Worm (Caenorhabditis elegans) whole organism, dauer: ENCODE data around the gene C08E8.4.

Experiments
- unc-62 ChIP-seq: sonication (generic microtip); optimal IDR thresholded peaks from 2 replicates; lab custom pipeline; 2017; ENCODE audit warnings: missing biosample characterization, missing genetic modification reagents, missing genetic modification characterization

Gene C08E8.4

DNA sequence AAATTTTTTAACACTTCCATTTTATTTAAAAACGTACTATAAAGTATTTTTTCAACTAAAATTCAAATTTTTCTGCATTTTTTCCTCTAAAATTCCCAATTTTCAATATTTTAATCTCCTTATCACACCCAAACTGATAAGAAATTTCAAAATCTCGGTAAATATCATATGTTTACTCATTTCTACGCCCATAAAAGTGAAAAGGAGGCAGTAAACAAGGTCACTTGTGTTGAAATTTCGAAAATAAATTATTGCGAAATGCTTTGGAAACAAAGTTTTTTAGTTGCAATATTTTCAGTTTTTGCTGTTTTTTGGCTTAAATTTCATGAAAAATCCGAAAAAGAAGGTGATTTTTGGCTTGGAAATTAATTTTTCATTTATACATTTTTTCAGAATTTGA, at the start of gene C08E8.4:
TSS of gene C08E8.4 (plus strand) at position 268 of the 400 bp plus-strand sequence.
- no peak for TF ChIP-seq unc-62

DNA sequence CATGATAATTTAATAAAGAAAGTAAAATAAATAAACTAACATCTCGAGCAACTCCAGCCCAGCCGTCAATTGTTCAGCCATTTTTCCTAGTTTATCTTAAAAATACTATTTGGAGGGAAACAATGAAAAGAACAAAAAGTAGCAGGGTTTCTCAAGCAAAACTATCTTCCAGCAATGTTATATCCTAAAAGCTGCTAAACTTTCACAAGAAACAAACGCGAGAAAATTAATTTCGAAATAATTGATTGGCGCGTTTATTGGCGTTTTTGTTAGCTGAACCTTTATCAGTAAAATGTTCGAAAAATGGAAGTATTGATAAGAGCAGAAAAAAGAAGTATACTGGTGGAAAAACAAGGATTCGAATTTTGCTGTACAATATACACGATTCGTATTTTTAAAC, 48.4 kb upstream of the C08E8.4 start, which contains the start of gene B0462.5:
TSS of gene B0462.5 (minus strand) at position 101 of the 400 bp plus-strand sequence.
- no peak for TF ChIP-seq unc-62

DNA sequence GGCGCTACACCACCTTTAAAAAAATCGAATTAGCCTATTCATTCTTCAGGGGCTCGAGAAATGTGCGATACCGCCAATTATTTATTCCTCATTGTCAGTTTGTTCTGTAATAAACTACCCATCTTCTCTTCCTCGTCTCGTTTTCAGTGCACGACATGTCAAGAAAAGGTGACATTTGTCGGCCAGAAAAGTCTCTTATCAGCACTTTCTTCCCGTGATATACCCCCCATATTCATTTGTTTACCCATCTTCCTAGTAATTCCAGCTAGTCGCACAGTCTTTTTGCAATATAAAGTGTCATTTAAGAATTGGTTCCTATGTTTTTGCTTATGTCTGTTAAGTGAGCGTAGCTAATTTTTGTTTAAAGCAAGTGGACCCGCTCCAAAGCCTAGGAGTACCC, 47.1 kb upstream of the C08E8.4 start:
- no peak for TF ChIP-seq unc-62

DNA sequence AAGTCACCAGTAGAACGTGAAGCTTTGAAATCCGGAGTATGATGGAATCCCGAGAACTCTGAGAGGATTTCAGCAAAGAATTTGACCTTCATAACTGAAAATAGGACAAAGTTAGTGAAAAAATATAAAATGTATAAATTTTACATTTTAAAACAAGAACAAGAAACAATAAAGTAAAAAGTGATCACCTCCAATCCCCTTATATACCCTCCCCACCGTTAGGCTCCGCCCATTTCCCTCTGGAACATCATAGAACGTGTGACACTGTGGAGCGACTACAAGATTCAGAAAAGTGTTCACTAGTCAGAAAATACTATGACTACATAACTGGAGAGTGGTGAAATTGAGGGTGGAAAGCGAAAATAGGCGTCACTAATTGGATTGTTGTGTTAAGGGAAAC, 40.6 kb upstream of the C08E8.4 start, which contains the start of gene B0462.4:
TSS of gene B0462.4 (minus strand) at position 101 of the 400 bp plus-strand sequence.
- no peak for TF ChIP-seq unc-62

DNA sequence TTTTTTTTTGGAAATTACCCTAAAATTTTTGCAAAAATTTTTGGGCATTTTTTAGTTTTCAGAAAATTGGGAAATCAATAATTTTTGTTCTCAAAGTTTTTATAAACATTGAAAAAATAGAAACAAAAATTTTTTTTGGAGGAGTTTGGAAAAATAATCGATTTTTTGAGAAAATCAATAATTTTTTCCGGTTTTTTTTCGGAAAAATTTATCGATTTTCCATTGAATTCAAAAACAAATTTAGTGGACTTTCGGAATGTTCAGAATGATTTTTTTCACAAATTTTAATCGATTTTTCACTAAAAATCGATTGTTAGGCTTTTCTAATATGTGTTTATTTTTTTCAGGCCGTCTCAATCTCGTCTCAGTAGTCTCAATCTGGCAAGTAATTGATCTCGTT, 34.0 kb upstream of the C08E8.4 start:
- no peak for TF ChIP-seq unc-62

DNA sequence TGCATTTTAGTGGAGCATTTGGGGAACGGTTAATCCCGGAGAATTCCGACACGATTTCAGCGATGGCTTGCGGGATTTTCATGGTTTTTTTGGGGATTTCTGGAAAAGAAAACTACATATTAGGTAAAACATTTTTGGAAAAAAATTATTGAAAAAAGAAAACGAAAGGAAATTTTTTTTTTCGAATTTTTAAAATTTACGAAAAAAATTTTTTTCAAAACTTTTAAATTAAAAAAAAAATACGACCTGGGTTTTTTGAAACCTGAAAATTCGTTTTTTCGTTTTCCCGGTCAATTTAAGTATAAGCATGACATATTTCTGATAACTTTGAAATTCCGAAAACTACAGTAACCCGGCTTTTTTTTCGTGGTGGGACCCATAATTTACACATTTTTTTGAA, 31.8 kb upstream of the C08E8.4 start, which contains the start of gene C08E8.10:
TSS of gene C08E8.10 (minus strand) at position 101 of the 400 bp plus-strand sequence.
- TF ChIP-seq unc-62: no peak

DNA sequence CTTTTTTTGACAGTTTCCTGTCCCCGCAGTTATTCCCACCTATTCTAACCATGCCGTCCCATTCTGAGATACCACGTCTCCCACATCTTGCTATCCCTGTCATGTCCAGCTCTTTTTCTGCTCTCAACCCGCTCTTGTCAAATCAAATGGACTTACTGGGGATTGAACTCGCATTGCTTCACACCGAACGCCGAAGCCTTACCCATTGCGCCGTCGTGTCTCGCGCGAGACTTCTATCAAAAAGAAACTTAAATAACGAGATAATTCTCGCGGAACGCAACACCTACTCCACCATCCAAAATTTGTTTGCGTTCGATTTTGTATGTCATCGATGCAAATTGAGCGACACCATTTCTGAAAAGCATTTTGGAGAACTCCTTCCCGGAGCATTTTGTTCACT, 27.5 kb upstream of the C08E8.4 start:
- TF ChIP-seq unc-62: no peak

DNA sequence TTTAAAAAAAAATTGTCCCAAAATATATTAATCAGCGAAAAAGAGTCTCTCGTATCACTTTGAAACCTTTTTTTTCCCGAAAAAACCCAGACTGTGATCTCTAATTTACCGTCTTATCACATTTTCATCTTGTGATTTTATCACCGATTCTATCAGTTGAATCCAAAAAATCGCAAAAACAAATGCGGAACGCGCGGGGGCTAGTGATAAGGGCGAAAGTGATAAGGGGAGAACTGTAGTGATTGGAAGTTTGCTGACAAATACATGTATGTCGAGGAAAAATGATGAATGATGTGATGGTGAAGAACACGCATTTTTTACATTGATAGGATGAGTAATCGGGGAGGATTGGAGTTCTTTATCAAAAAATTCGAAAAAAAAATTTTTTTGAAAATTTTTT, 25.6 kb upstream of the C08E8.4 start:
- no peak for TF ChIP-seq unc-62

DNA sequence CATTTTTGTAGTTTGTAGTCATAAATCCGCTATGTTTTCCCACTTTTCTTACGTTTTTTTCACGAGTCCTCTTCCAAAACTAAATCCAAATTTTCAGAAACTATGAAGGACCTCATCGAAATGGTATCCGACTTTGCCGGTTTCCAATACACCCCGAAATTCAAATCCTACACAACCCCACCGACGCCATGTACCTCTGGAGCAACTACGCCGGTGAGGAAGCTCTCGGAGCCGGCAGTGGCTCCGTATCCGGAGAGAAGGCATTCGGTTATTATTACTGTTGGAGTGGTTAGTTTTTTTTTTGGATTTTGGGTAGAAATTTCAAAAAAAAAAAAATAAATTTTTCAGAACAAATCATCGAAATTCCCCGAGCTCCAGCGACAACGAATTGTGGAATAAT, 21.6 kb upstream of the C08E8.4 start, which contains the start of gene C08E8.3:
TSS of gene C08E8.3 (plus strand) at position 84 of the 400 bp plus-strand sequence.
- TF ChIP-seq unc-62: no peak

DNA sequence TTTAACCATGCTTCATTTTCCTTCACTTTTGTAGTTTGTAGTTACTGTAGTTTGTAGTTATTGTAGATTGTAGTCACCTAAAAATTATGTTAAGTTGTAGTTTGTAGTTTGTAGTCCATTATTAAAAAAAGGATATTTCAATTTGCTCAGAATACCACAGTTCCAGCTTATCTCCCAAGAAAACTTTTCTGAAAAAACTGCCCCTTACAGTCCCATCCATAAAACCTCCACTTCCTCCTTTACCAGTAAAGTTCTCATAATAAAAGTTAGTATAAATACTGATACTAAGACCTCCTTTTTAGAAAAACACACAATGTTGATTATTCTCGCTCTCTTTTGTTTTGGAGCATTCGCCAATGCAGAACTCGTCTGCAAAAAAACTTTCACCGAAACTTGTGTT, 20.9 kb upstream of the C08E8.4 start, which contains the start of gene C08E8.11:
TSS of gene C08E8.11 (plus strand) at position 301 of the 400 bp plus-strand sequence.
- no peak for TF ChIP-seq unc-62

DNA sequence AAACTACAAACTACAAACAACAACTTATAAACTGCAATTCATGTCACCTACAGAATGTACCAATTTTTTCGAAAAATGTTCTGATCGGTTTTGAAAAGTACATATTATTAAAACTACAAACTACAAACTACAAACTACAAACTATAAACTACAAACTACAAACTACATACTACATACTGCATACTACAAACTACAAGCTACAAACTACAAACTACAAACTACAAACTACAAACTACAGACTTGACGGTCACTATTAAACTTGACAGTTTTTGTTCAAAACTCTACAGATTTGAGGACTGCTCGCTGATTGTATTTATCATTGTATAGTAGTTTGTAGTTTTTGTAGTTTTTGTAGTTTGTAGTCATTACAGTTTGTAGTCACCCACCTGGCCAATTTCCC, 17.3 kb upstream of the C08E8.4 start:
- no peak for TF ChIP-seq unc-62

DNA sequence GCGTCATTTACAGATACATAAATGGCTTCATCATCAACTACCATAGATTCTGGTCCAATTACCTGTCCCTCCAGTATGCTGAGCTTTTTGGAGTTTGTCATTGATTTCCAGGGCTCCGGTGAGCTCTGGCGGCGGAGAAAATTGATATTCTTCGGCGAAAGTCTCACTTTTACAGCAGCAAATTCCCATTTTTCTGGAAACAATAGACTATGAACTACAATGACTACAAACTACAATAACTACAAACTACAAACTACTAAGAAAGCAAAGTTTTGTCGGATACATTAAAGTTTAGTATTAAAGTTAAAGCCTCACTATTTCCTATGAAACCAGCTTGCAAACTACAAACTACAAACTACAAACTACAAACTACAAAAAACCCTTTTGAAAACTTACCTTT, 15.9 kb upstream of the C08E8.4 start, which contains the start of gene C08E8.2:
TSS of gene C08E8.2 (minus strand) at position 101 of the 400 bp plus-strand sequence.
- TF ChIP-seq unc-62: no peak

DNA sequence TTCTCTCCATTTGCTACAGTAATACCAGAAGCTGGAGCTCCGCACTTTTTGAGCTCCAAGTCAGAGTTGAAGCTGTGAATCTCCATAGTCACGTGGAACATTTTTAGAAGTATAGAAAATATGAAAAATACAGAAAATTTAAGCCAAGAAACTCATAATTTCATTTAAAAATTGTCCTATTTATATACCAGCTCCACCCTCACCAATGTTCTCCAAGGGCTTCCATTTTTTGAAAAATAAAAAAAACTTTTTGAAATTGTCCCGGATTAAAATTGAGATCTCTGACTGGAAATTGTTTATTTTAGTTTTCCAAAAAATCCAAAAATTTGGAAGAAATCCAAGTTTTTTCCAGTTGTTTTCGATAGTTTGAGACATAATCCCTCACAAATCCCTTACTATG, 11.8 kb upstream of the C08E8.4 start, which contains the start of gene C08E8.5:
TSS of gene C08E8.5 (minus strand) at position 101 of the 400 bp plus-strand sequence.
- no peak for TF ChIP-seq unc-62

DNA sequence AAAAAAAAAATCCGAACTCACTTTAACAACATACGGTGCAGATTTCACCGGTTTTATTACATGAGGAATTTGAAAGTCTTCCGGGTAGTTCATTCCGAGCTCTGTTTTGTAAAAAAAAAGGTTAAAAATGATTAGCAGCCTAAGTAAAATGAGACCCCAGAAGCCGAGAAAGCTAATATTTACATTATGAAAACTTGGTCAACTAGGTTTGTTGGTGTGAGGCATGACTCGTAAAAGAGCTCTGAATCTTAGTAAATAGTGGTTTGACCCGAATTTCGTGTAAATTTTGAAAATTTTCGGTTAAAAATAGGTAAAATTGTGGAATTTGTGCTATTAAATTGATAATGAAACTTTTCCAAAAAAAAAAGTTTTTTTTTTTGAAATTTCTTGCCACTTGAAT, 9.2 kb upstream of the C08E8.4 start, which contains the start of gene C08E8.1:
TSS of gene C08E8.1 (minus strand) at position 101 of the 400 bp plus-strand sequence.
- no peak for TF ChIP-seq unc-62

DNA sequence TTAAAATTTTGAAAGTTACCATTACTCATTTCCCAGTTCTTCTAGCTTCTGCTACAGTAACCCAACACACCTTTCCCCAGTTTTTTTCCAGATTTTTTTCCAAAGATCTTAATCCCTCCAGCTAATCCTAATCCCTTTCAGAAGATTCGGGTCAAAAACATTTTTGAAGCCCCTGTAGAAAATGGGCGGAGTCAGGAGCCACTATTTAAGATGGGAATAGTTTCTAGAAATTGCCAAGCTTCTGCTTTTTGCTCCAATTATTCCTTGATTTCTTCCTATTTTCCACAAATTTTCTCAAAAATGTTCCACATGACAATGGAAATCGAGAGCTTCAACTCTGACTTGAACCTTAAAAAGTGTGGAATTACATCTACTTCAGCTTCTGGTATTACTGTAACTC, 7.1 kb upstream of the C08E8.4 start, which contains the start of gene C08E8.9:
TSS of gene C08E8.9 (plus strand) at position 301 of the 400 bp plus-strand sequence.
- TF ChIP-seq unc-62: no peak

DNA sequence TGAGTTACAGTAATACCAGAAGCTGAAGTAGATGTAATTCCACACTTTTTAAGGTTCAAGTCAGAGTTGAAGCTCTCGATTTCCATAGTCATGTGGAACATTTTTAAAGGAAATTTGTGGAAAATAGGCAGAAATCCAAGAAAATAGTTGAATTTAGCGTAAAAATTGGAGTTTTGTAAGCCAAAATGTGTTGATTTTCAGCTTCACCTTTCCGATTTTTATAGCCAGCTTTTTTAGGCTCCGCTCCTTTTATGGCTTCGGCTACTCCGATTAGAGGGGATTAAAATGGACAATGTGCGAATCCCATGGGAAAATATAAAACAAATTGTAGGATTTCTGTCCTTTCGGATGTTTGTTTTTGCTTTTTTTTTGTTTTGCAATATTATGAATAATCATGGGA, 3.3 kb upstream of the C08E8.4 start, which contains the start of gene C08E8.6:
TSS of gene C08E8.6 (minus strand) at position 101 of the 400 bp plus-strand sequence.
- no peak for TF ChIP-seq unc-62

DNA sequence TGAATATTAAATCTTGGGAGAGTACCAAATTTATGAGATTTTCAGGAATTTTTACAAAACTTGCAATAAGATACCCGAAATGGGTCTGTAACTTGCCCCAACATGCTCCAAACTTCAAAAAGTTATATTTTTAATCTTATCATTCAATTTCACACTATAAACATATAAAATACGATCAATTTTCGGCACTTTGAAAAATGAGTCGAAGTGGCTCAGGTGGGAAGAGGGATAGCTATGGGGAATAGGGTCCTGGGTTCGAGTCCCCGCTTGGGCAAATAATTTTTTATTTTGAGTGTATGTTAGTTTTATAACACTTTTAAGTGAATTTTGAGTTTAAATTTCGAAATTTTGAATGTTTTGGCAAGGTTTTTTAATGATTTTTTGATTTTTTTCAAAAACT, 618 bp upstream of the C08E8.4 start:
- no peak for TF ChIP-seq unc-62

DNA sequence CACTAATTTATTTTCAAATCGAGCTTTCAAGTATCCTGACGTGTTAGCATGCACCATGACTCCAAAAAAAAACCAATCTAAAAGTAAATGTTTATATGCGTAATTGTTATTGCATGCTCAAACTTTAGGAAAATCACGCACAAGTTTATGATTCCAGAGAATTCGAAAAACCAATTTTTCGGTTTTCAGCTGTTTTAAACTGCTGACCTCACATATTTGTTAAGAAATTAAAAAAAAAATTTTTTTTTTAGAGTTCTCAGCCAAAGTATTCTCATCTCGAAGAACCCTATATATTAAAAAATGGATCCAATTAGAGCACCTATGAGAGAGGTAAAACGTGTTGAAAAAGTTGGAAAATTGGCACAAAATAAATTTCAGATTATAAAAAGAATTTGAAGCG, 2.5 kb downstream of the C08E8.4 start, which contains the start of gene Y51A2B.2:
TSS of gene Y51A2B.2 (plus strand) at position 301 of the 400 bp plus-strand sequence.
- no peak for TF ChIP-seq unc-62
